Fruit fly (Drosophila melanogaster): ENCODE measurements around the gene CG14907.

The CG14907 gene

DNA sequence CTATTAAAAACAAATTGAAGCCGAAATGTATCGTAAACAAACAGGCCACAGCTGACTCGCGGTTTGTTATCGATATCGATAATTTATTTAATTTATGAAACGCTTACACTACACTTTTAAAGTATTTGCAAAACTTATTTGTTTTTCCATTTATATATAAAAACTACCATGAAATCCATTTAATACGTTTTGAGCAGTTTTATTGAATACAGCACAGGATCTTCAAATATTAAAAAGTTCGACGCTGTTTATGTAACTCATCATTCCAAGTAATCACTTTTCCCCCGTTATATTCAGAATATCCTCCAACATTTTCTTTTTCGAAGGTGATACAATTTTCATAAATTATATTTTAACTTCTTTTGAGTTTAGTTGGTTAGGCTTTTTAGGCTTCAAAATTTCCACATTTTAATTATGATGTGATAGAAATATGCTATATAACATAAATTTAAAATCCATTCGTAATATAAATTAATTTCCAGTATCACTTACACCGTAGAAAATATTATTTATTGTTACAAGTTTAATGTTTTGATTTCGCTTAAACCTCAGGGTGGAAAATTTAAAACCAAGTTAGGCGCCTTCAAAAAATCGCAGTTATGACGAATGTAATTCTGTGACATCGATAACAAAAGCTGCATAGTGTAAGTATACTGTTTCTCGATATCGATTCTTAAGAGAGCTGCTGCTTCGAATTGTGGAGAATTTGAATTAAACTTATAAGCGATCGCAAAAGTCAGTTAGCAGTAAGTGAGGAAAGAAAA is 5.0 kb downstream of the CG14907 start, which contains the start of the genes CG10324 and CCT3 (continued):
- peak; percentile 60 for TF ChIP-seq CG3847 (GFP tag; IDR thresholded peaks at IDR 0.05)
- peak; percentile 67 for TF ChIP-seq CG7372 (GFP tag; IDR thresholded peaks at IDR 0.05)
- TF ChIP-seq Doc2 (GFP tag; IDR thresholded peaks at IDR 0.05) = no peak
- TF ChIP-seq ham (GFP tag; IDR thresholded peaks at IDR 0.05) = no peak
- no peak for TF ChIP-seq Mes4 (GFP tag; optimal IDR thresholded peaks at IDR 0.05)
- TF ChIP-seq caup (GFP tag; optimal IDR thresholded peaks at IDR 0.05; ENCODE audit: severe bottlenecking) = peak; percentile 53
- no peak for TF ChIP-seq ftz-f1 (GFP tag; optimal IDR thresholded peaks at IDR 0.05)
- peak; percentile 26; the same call in 1 of the 2 replicates for TF ChIP-seq sens-2 (GFP tag; IDR thresholded peaks at IDR 0.05)
- no peak for TF ChIP-seq eyg (GFP tag; optimal IDR thresholded peaks at IDR 0.05)
- TF ChIP-seq nom (GFP tag; optimal IDR thresholded peaks at IDR 0.05) = peak; percentile 27
- no peak for TF ChIP-seq CG5245 (GFP tag; optimal IDR thresholded peaks at IDR 0.05)
- peak; percentile 82 for TF ChIP-seq CG10543 (GFP tag; optimal IDR thresholded peaks at IDR 0.05)
- peak; percentile 66 for TF ChIP-seq Hsf (GFP tag; optimal IDR thresholded peaks at IDR 0.05)
- peak; percentile 52 for TF ChIP-seq CG16815 (GFP tag; optimal IDR thresholded peaks at IDR 0.05)
- peak; percentile 37 for TF ChIP-seq Six4 (GFP tag; optimal IDR thresholded peaks at IDR 0.05)

DNA sequence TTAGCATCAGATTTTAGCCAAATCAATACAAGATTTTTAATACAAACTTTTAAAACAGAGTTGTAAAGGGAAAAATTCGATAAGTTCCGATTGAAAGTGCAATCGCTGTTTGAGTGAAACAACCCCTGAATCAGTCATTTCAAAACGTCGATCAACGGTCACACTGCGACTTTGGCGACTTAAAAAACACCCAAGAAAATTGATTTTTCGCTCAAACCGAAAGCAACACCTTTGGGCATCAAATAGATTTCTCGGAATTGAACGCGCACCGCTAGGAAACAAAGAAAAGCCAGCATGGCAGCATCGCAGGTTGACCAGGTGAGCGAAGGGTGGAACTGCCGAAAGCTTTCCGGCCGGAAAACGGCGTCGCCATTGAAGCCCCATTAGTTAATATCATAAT is 8.5 kb downstream of the CG14907 start, which contains the start of gene Arl6IP1:
Gene Arl6IP1, plus strand, starts transcription at position 15 of the 400 bp plus-strand sequence.
- TF ChIP-seq CG32532 (GFP tag; IDR thresholded peaks at IDR 0.05) (no peak), NC2β (GFP tag; optimal IDR thresholded peaks at IDR 0.05) (no peak), Stat92E (GFP tag; optimal IDR thresholded peaks at IDR 0.05) (peak in 1 of 3 experiments; percentile 39), CG15601 (tag; optimal IDR thresholded peaks at IDR 0.05) (peak; percentile 31), Dip3 (GFP tag; optimal IDR thresholded peaks at IDR 0.05) (no peak), slou (GFP tag; optimal IDR thresholded peaks at IDR 0.05) (no peak), ash1 (GFP tag; optimal IDR thresholded peaks at IDR 0.05) (no peak), BEAF-32 (GFP tag; optimal IDR thresholded peaks at IDR 0.05) (peak; percentile 51), CG2199 (GFP tag; IDR thresholded peaks at IDR 0.05) (no peak), CG7963 (GFP tag; IDR thresholded peaks at IDR 0.05; ENCODE audit: partially characterized antibody) (0 out of 3 replicates have a peak, but pooled peaks have one; percentile 39), CG9817 (tag; optimal IDR thresholded peaks at IDR 0.05) (no peak), Xrp1 (GFP tag; IDR thresholded peaks at IDR 0.05) (no peak), Sin3A (optimal IDR thresholded peaks at IDR 0.05) (peak; percentile 36), pan (optimal IDR thresholded peaks at IDR 0.05) (no peak), pan (GFP tag; optimal IDR thresholded peaks at IDR 0.05 in 1 of 2, IDR thresholded peaks at IDR 0.05 in 1 of 2) (no peak), nom (GFP tag; optimal IDR thresholded peaks at IDR 0.05) (peak; percentile 8), Hmx (GFP tag; optimal IDR thresholded peaks at IDR 0.05) (no peak), bbx (GFP tag; IDR thresholded peaks at IDR 0.05; ENCODE audit: partially characterized antibody) (peak; percentile 67), fd64A (GFP tag; optimal IDR thresholded peaks at IDR 0.05) (no peak), CG13296 (GFP tag; optimal IDR thresholded peaks at IDR 0.05) (no peak), grn (GFP tag; optimal IDR thresholded peaks at IDR 0.05) (no peak), D19B (GFP tag; optimal IDR thresholded peaks at IDR 0.05) (no peak), jigr1 (GFP tag; IDR thresholded peaks at IDR 0.05) (no peak), MTF-1 (GFP tag; optimal IDR thresholded peaks at IDR 0.05; ENCODE audit: borderline replicate concordance) (no peak), CG18764 (GFP tag; optimal IDR thresholded peaks at IDR 0.05) (no peak), tio (GFP tag; optimal IDR thresholded peaks at IDR 0.05) (no peak), Sry-β (GFP tag; optimal IDR thresholded peaks at IDR 0.05) (no peak), CG14860 (GFP tag; IDR thresholded peaks at IDR 0.05; ENCODE audit: partially characterized antibody) (no peak), CG12659 (GFP tag; optimal IDR thresholded peaks at IDR 0.05) (peak; percentile 32), seq (GFP tag; IDR thresholded peaks at IDR 0.05) (peak; percentile 30; the same call in 1 of the 2 replicates), br (optimal IDR thresholded peaks at IDR 0.05) (no peak), CG14710 (tag; optimal IDR thresholded peaks at IDR 0.05) (peak; percentile 48), Hsf (GFP tag; optimal IDR thresholded peaks at IDR 0.05) (no peak), CG6765 (GFP tag; optimal IDR thresholded peaks at IDR 0.05) (no peak), CG9727 (GFP tag; optimal IDR thresholded peaks at IDR 0.05) (no peak), CG34224 (GFP tag; IDR thresholded peaks at IDR 0.05; ENCODE audit: partially characterized antibody) (peak; percentile 66; the same call in 2 of the 3 replicates)

All from whole organism, embryonic.